Worm (Caenorhabditis elegans) whole organism, late embryonic: ENCODE data around the gene Y39G8B.13.

ENCODE experiments used
- C08G9.2 ChIP-seq: sonication (generic microtip); optimal IDR thresholded peaks from 2 replicates; lab custom pipeline; 2016; ENCODE audit warnings: mild to moderate bottlenecking, missing genetic modification characterization, moderate library complexity, missing compliant biosample characterization
- C38D4.7 ChIP-seq: fragments of 200-800 bp; sonication (Bioruptor generic); optimal IDR thresholded peaks from 2 replicates; lab custom pipeline; 2018; ENCODE audit warnings: mild to moderate bottlenecking, missing genetic modification characterization, moderate library complexity, missing compliant biosample characterization
- ama-1 ChIP-seq: fragments of 150-350 bp; optimal IDR thresholded peaks from 2 replicates; lab custom pipeline; 2014
- ceh-14 ChIP-seq: sonication (generic microtip); optimal IDR thresholded peaks from 2 replicates; lab custom pipeline; 2016; ENCODE audit warnings: missing genotype, missing genetic modification characterization, missing compliant biosample characterization
- ceh-30 ChIP-seq: fragments of 150-350 bp; optimal IDR thresholded peaks from 2 replicates; lab custom pipeline; 2014; ENCODE audit warnings: missing biosample characterization, missing genetic modification characterization
- ceh-34 ChIP-seq: sonication (generic microtip); optimal IDR thresholded peaks from 2 replicates; lab custom pipeline; 2016; ENCODE audit warnings: mild to moderate bottlenecking, missing genetic modification characterization, missing compliant biosample characterization
- ceh-45 ChIP-seq: fragments of 200-800 bp; sonication (Bioruptor generic); IDR thresholded peaks from 2 replicates; pipeline ENCODE4 v1.3.6; 2022; ENCODE audit warnings: missing genetic modification reagents, missing genetic modification characterization, missing compliant biosample characterization
- che-1 ChIP-seq: sonication (generic microtip); optimal IDR thresholded peaks from 2 replicates; lab custom pipeline; 2016; ENCODE audit warnings: mild to moderate bottlenecking, missing genetic modification characterization, missing compliant biosample characterization
- dmd-4 ChIP-seq: sonication (generic microtip); optimal IDR thresholded peaks from 2 replicates; lab custom pipeline; 2016; ENCODE audit warnings: borderline replicate concordance, missing genetic modification characterization, missing compliant biosample characterization
- lim-6 ChIP-seq: sonication (generic microtip); optimal IDR thresholded peaks from 2 replicates; lab custom pipeline; 2016; ENCODE audit warnings: missing genetic modification characterization, missing compliant biosample characterization
- sox-2 ChIP-seq: fragments of 200-800 bp; sonication (Bioruptor generic); IDR thresholded peaks from 2 replicates; pipeline ENCODE4 v1.3.6; 2022; ENCODE audit warnings: missing genetic modification reagents, missing genetic modification characterization, missing compliant biosample characterization
- zip-5 ChIP-seq: sonication (generic microtip); optimal IDR thresholded peaks from 2 replicates; lab custom pipeline; 2016; ENCODE audit warnings: missing genetic modification characterization, missing compliant biosample characterization

The Y39G8B.13 gene

ce11 chrII:13933534-13933933, 49.3 kb downstream of the Y39G8B.13 start:
- TF ChIP-seq C08G9.2 (tag; lab: Kevin White, UChicago) (no peak), sox-2 (GFP tag; lab: Robert Waterston, UW) (no peak), che-1 (tag; lab: Kevin White, UChicago) (no peak), zip-5 (no peak), dmd-4 (no peak), ama-1 (lab: Kevin White, UChicago) (no peak), ceh-30 (tag; lab: Kevin White, UChicago) (no peak), ceh-45 (GFP tag; lab: Robert Waterston, UW) (no peak), ceh-34 (tag; lab: Kevin White, UChicago) (no peak), ceh-14 (tag; lab: Kevin White, UChicago) (no peak), lim-6 (tag; lab: Kevin White, UChicago) (no peak), C38D4.7 (GFP tag; lab: Kevin White, UChicago) (no peak)
